Worm (Caenorhabditis elegans): ENCODE measurements around the gene npp-27.

The npp-27 gene

DNA sequence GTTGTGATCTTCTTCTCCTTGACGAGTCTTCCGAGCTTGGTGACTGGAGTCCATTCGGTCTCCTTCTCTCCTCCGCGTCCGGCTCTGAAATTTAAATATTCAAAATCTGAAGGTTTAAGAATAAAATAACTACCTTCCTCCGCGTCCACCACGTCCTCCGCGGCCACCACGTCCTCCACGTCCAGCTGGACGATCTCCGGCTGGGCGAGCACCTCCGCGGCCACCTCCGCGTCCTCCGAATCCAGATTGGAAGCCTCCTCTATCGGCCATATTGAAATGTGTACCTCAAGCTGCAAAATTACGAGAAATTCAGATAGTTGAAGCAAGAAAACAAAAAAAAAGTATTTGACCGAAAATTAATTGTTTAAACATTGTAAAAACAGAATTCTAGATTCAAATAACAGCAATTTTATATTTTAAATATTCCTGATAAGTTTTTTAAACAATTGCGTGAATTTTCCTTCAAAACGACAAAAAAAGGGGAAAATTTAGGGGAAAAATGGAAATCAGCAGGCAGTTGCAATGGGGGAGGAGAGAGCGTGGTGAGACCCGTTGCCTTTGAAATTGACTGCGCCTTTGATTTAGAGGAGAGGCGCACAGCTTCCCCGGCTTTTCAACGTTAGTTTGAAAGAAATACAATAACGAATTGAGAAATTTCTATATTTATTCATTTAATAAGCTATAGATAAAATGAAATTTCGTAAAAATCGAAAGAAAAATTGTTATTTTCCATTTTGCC lies 16.2 kb upstream of the npp-27 start, which contains the start of gene rps-2:
Gene rps-2 (minus strand): TSS at position 290 of the 739 bp plus-strand sequence.
- no peak for TF ChIP-seq unc-62 (GFP tag; optimal IDR thresholded peaks at IDR 0.05)

DNA sequence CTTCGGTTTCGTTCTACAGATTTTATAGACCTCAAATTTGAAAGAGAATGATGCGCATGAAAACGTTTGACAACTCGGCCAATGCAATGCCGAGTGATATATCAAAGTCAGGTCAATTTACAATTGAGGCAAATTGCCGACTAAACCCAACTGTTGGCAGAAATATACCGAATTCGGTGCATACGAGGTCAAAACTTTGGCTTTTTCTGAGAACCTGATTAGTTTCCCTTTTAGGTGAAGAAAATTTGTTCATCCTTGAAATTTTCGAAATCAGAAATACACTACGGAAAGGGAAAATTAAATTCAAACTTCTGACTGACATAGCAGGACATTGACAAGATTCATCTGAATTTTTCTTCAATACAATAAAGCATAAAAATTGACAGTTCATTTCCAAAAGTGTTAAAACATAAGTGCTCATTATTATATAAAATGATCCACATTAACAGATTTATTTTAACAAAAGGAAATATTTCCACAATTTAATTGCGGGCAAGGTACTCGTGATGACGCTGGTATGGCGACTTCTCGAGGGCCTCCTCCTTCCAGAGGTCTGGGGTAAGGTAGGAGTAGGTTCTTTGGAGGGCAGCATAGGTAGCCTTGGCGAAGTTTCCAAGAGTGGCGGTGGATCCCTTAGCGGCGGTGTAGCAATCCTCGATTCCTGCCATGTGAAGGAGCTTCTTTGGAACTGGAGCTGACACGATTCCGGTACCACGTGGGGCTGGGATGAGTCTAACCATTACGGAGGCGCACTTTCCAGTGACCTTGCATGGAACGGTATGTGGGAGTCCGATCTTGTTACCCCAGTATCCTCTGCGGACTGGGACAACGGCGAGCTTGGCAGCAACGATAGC lies 15.2 kb upstream of the npp-27 start:
- no peak for TF ChIP-seq unc-62 (GFP tag; optimal IDR thresholded peaks at IDR 0.05)

DNA sequence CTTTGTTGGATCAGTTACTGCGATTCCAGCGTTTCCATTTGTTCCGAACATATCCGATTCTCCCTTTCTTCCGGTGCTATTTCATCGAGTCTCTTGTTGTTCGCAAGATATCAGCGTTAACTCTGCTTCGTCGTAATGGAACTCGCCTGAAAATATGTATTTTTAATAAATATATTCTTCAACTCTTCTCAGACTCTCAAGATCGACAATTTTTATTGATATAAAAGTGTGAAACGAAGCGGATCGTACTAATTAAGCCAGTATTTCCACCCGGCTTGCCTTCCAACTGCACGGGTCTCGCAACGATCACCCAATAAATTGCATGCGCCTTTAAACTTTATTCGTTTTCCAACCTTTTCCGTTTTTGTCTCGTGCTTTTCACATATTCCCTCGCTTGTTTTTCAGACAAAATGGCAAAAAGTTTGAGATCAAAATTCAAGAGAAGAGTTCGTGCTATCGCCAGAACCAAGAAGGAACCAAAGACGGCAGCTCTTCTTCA lies 14.0 kb upstream of the npp-27 start, which contains the start of the genes xpo-3 and C49H3.3:
Gene xpo-3 (minus strand): TSS at position 51 of the 499 bp plus-strand sequence.
Gene C49H3.3 (plus strand): TSS at position 369 of the 499 bp plus-strand sequence.
- no peak for TF ChIP-seq unc-62 (GFP tag; optimal IDR thresholded peaks at IDR 0.05)

DNA sequence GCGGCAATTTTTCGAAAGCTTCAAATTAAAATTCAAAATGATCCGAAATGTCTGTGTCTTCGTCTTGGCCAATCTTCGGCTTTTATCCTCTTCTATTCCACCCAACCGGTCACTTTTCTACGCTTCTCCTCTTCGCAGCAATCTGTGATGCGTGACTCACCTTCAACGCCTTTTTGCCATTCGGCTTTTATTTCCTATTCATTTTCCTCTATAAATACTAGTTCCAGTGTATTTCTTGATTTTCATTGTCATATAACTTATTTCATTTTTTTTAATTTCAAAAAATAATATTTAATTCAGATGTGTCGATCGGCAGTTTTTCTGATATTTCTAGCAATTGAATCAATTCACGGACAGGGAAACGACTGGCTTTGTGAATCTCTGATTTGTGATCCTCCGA lies 10.1 kb upstream of the npp-27 start, which contains the start of gene C49H3.16:
Gene C49H3.16 (plus strand): TSS at position 301 of the 400 bp plus-strand sequence.
- TF ChIP-seq unc-62 (GFP tag; optimal IDR thresholded peaks at IDR 0.05), result no peak

DNA sequence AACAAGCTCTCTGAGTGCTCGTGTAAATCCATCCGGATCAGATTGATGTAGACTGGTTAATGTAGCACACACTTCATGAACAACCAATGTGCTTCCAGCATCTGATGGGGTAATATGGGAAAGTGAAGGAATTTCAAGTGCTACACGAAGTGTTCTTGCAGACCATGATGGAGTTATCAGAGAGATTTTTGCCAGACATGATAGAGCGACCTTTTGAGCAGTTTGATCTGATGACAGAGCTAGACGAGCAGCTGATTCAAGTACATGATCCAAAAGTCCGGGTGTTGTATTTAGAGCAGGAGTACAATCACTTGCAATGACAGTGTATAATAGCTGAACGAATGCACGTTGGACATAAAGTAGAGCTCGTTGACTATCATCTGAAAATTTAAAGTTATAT lies 7.8 kb upstream of the npp-27 start:
- TF ChIP-seq unc-62 (GFP tag; optimal IDR thresholded peaks at IDR 0.05), result no peak

DNA sequence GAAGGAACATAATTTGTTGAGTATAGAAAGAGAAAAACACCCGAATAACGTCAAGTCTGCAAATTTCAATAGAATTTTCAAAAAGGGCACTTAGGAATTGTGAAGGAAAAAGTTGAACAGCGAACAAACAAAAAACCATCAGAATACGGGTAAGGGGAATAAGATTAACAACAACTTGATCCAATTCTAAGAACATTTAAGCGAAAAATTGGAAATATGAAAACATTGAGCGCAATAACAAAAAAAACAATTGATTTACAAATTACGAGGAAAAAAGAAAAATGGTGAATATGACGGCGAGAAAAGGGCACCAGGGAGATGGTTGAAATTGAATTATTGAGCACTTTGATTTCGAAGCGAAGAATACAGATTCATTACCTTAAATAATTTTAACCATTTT lies 6.9 kb upstream of the npp-27 start:
- no peak for TF ChIP-seq unc-62 (GFP tag; optimal IDR thresholded peaks at IDR 0.05)

DNA sequence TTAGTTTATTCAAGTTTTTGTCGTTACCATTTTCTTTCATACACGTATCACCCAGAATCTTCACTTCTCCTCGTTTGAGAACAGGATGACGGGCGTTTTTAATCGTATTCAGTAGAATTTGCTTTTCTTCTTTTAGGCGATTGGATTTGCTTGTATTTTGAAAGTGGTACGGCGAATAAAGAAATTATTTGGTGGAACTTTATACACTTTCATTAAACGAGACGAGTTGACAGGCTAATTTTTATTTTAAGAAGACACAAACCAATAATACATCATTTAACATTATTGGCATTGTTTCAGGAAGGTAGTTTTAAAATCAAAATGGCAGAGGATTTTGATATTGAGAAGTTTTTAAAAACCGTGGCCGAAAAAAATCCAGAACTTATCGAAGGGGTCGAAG lies 4.9 kb upstream of the npp-27 start, which contains the start of gene C49H3.4:
Gene C49H3.4 (plus strand): TSS at position 301 of the 400 bp plus-strand sequence.
- TF ChIP-seq unc-62 (GFP tag; optimal IDR thresholded peaks at IDR 0.05), result no peak

DNA sequence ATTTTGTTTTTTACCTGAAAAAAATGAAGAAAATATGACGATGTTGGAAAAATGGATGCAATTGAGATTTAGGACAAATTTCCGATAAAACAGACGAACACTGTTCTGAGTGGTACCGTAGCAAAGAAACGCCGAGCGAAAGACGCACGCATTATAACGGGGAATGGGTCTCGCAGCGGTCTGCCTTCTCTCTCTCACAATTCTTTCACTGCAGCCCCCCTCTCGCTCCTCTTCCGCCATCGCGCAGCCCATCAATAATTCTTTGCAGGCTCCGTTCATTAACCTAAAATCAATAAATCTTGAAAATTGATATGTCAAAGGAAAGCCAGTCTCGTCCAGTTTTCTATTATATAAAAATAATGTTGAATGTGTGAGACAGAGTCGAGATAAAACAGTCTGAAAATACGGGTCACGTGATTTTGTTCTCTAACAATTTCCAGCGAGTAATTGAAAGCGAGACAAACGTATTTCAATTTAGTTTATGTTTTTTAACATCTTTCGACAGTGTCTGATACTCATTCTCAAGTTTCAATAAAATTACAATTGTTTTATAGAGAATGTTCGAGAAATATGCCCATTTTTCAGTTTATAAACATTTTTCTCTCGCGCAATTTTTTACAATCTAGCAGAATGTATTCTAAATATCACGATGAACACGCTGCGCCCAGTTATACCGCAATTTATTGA lies 449 bp downstream of the npp-27 start:
- TF ChIP-seq unc-62 (GFP tag; optimal IDR thresholded peaks at IDR 0.05), result no peak

DNA sequence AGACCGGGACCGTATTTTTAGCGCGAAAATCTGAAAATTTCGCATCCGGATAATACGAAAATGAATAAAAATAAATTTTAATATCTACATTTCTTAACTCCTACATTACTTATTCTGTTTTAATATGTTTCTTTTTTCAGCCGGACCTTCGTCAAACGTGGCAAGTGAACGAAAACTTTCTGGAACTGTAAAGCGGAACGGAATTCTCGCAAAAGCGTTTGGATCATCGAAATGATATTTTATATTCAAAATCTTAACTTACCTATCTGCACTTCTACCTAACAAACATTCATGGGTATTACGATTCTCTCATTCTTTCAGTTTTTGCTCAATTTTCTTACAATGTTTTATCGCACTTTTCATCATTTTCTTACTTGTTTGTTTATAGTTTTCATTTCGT lies 3.4 kb downstream of the npp-27 start:
- TF ChIP-seq unc-62 (GFP tag; optimal IDR thresholded peaks at IDR 0.05), result no peak

DNA sequence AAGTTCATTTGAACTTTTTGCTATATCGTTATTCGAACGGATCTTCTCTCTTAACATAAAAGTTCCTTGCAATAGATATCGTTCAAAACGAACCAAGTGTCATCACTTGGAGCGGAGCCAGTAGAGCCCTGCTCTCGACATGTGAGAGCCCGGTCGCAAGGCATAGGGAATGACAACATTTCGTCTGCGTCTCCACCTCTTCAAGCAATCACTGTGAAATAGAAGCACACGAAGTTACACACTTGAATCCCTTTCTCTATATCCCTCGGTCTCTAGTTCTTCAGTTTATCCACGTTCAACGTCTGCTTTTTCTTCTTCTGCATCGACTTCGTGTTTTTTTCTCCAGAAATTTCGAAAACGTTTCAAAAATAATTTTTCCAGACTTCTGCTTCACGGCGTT lies 6.7 kb downstream of the npp-27 start, which contains the start of gene C49H3.6:
Gene C49H3.6 (plus strand): TSS at position 380 of the 400 bp plus-strand sequence.
- no peak for TF ChIP-seq unc-62 (GFP tag; optimal IDR thresholded peaks at IDR 0.05)

DNA sequence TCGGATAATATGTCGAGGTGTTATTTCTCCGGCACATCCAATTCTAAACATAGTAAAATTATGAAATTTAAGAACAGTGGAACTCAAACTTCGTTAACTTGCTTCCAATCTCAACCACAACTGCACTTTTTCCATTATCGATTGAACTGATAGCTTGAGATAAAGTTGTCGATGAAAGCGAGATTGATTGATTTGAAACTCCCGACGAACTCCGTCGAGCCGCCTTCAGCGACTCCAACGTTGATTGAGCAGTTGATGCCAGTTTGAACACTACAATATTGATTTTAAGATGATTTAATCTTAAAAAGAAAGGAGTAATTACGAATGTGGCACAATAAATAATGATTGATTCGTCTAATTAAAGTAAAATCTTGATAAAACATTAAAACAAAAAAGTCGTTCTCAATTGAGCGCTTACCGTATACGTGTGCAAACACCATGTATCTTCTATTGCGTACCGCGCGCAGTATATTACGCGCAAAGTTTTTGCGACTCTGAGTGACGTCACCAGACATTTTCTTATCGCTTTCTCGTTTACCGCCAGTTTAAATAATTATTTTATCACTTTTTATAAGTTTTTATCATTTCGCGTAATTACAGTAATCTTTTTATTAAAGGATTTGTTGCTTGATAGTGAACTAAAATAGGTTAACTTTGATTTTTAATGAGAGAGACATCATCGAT lies 7.7 kb downstream of the npp-27 start, which contains the start of gene arp-11:
Gene arp-11 (minus strand): TSS at position 51 of the 684 bp plus-strand sequence.
- no peak for TF ChIP-seq unc-62 (GFP tag; optimal IDR thresholded peaks at IDR 0.05)

DNA sequence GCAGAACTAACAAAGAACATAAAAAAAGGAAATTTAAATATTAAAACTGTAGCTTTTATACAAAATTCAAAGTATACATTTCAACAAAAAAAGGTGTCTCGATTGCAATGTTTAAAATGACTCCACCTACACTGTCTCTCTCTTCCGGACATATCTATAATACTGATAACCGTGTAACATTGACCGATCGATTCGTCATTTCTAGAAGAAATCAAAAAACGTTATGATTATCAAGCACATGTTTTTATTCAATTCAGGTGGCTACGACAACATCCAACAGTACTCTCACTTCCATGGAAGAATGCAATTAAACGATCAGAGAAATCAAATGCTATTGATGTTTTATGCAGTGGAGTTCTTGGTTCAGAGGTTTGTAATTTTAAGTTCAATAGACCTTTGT lies 11.6 kb downstream of the npp-27 start:
- TF ChIP-seq unc-62 (GFP tag; optimal IDR thresholded peaks at IDR 0.05), result no peak

DNA sequence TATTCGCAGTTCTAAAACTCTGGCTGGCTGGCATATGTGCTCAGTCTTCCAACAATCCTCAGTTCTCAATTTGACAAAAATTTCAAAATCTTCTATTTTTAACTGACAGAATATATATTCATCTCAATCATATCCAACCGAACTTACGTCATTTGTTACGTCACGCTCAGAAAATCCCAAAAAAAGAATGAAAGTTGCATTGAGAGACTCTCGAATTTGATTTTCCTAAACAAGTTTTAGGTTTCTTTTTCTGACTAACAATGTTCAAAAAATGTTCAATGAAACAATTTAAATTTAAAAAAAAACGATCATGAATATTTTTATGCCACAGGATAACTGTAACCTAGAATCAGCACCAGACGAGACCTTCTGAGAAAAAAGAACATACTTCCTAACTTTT lies 12.1 kb downstream of the npp-27 start:
- no peak for TF ChIP-seq unc-62 (GFP tag; optimal IDR thresholded peaks at IDR 0.05)

DNA sequence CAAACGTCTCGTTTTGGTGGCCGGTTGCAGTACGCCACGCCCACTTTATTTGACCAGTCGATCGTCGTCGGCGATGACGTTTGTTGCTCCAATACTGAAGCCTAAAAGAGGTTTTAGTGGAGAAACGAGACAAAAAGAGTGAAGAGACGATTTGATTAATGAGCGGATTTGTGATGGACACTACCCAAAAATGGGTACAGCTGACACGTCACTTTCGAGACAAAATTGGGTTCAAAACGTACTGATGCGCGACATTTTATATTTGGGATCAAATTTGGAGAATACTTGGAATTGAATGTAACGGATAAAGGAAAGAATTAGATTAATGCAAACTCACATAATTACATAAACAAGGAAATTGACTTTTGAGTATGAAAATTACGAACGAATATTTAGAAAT lies 12.6 kb downstream of the npp-27 start, which contains the start of gene ilys-4:
Gene ilys-4 (minus strand): TSS at position 101 of the 400 bp plus-strand sequence.
- TF ChIP-seq unc-62 (GFP tag; optimal IDR thresholded peaks at IDR 0.05), result no peak

DNA sequence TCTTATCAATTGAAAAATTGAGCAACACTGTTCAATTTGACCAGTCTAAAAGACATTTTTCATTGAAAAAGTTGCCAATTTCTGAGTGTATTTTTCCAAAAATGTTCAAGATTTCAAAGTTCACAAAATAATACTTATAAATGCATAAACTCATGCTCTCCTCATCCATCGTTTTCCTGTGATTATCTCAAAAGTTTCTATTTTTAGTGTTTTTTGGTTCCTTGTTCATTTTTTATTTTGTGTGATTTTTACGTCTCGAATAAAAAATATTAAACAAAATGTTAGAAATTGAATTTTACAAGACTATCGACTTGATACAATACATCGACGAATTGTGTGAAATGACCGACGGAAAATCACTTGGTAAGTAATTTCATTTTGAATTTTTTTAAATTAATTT lies 28.3 kb downstream of the npp-27 start, which contains the start of gene atic-1:
Gene atic-1 (plus strand): TSS at position 301 of the 400 bp plus-strand sequence.
- TF ChIP-seq unc-62 (GFP tag; optimal IDR thresholded peaks at IDR 0.05), result no peak

Measured in whole organism, dauer.